Fruit fly (Drosophila melanogaster): ENCODE results near the gene CG14691.

The CG14691 gene

DNA sequence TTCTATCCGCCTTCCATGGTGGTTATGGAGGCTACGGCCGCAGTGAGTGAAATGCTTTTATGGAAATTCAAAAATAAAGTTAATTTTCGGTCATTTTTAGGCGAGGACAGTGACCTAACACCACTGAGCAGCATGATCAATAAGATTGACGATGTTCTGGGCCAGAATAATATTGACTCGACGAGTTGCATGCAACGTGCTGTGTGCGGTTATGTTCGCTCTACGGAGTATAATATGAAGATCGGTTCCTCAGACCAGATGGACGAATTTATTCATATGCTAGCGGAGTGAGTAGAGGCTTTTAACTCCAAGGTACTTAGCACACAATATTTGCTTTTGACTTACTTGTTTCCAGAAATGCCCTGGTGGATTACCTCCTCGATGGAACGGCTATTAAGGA, 24.7 kb upstream of the CG14691 start:
- TF ChIP-seq EcR (GFP tag; optimal IDR thresholded peaks at IDR 0.05) (no peak), CG15710 (tag; optimal IDR thresholded peaks at IDR 0.05) (no peak), CG9948 (tag; optimal IDR thresholded peaks at IDR 0.05) (no peak), D1 (tag; optimal IDR thresholded peaks at IDR 0.05) (no peak), CG32121 (GFP tag; IDR thresholded peaks at IDR 0.05) (no peak), CG17806 (tag; optimal IDR thresholded peaks at IDR 0.05) (no peak), gl (tag; optimal IDR thresholded peaks at IDR 0.05) (no peak), CG13204 (GFP tag; optimal IDR thresholded peaks at IDR 0.05) (no peak), Ets98B (GFP tag; IDR thresholded peaks at IDR 0.05) (no peak), Pif1B (GFP tag; optimal IDR thresholded peaks at IDR 0.05) (no peak), CG12605 (GFP tag; IDR thresholded peaks at IDR 0.05) (no peak), CG34367 (tag; optimal IDR thresholded peaks at IDR 0.05) (no peak), rn (GFP tag; IDR thresholded peaks at IDR 0.05) (no peak)

- TF ChIP-seq EcR (GFP tag; optimal IDR thresholded peaks at IDR 0.05) (no peak), D1 (tag; optimal IDR thresholded peaks at IDR 0.05) (no peak), CG12605 (GFP tag; IDR thresholded peaks at IDR 0.05) (no peak), rn (GFP tag; IDR thresholded peaks at IDR 0.05) (no peak), CG8301 (tag; optimal IDR thresholded peaks at IDR 0.05) (no peak), CG8159 (tag; optimal IDR thresholded peaks at IDR 0.05) (no peak), CG32121 (GFP tag; IDR thresholded peaks at IDR 0.05) (no peak), CG17806 (tag; optimal IDR thresholded peaks at IDR 0.05) (no peak), Ets98B (GFP tag; IDR thresholded peaks at IDR 0.05) (no peak), Pif1B (GFP tag; optimal IDR thresholded peaks at IDR 0.05) (no peak), CG34367 (tag; optimal IDR thresholded peaks at IDR 0.05) (no peak), CG13204 (GFP tag; optimal IDR thresholded peaks at IDR 0.05) (no peak), CG9948 (tag; optimal IDR thresholded peaks at IDR 0.05) (no peak), CG4496 (GFP tag; IDR thresholded peaks at IDR 0.05) (no peak), Snoo (tag; optimal IDR thresholded peaks at IDR 0.05) (no peak), fd96Ca (GFP tag; IDR thresholded peaks at IDR 0.05) (no peak)
Measured at dm6 chr3R:10779269-10779668, 23.8 kb upstream of the CG14691 start, which contains the start of gene Desi. TSS of gene Desi (plus strand) at chr3R:10779569.

dm6 chr3R:10778151-10778550, 22.7 kb upstream of the CG14691 start:
- no peak for TF ChIP-seq rn (GFP tag; IDR thresholded peaks at IDR 0.05)
- no peak for TF ChIP-seq CG32121 (GFP tag; IDR thresholded peaks at IDR 0.05)
- TF ChIP-seq D1 (tag; optimal IDR thresholded peaks at IDR 0.05), result no peak
- no peak for TF ChIP-seq Pif1B (GFP tag; optimal IDR thresholded peaks at IDR 0.05)
- TF ChIP-seq CG10348 (GFP tag; IDR thresholded peaks at IDR 0.05), result no peak
- no peak for TF ChIP-seq Ets98B (GFP tag; IDR thresholded peaks at IDR 0.05)
- no peak for TF ChIP-seq CG4496 (GFP tag; IDR thresholded peaks at IDR 0.05)
- no peak for TF ChIP-seq Pif1A (GFP tag; optimal IDR thresholded peaks at IDR 0.05)
- TF ChIP-seq EcR (GFP tag; optimal IDR thresholded peaks at IDR 0.05), result no peak
- TF ChIP-seq CG17806 (tag; optimal IDR thresholded peaks at IDR 0.05), result no peak
- TF ChIP-seq CG14655 (GFP tag; optimal IDR thresholded peaks at IDR 0.05), result no peak
- no peak for TF ChIP-seq CG8301 (tag; optimal IDR thresholded peaks at IDR 0.05)
- TF ChIP-seq CG12605 (GFP tag; IDR thresholded peaks at IDR 0.05), result no peak

DNA sequence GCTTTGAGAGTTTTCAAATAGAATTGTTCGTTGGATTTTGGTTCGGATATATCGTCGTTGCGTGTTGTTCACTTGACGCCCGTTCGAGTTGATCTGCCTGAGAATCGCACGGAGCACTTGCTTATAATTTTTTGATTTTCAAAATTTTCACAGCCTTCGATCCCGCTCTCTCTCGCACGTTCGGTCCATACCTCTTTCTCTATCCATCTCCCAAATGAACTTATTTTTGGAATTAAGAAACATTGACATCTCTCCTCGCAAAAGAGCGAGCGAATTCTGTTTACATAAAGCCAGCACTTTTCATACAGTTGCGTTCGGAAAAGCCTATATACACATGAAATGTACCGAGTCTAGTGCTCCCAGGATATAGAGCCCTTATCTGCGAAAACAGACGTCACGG, 21.8 kb upstream of the CG14691 start, which contains the start of the genes CG45076, CG45078 and fau:
Gene CG45076, minus strand, starts transcription at position 101 of the 400 bp plus-strand sequence.
Gene CG45078, minus strand, starts transcription at position 101 of the 400 bp plus-strand sequence.
Gene fau, minus strand, starts transcription at position 101 of the 400 bp plus-strand sequence.
- TF ChIP-seq Snoo (tag; optimal IDR thresholded peaks at IDR 0.05) (no peak), Pif1A (GFP tag; optimal IDR thresholded peaks at IDR 0.05) (no peak), CG15710 (tag; optimal IDR thresholded peaks at IDR 0.05) (no peak), Ets98B (GFP tag; IDR thresholded peaks at IDR 0.05) (no peak), CG9948 (tag; optimal IDR thresholded peaks at IDR 0.05) (no peak)

DNA sequence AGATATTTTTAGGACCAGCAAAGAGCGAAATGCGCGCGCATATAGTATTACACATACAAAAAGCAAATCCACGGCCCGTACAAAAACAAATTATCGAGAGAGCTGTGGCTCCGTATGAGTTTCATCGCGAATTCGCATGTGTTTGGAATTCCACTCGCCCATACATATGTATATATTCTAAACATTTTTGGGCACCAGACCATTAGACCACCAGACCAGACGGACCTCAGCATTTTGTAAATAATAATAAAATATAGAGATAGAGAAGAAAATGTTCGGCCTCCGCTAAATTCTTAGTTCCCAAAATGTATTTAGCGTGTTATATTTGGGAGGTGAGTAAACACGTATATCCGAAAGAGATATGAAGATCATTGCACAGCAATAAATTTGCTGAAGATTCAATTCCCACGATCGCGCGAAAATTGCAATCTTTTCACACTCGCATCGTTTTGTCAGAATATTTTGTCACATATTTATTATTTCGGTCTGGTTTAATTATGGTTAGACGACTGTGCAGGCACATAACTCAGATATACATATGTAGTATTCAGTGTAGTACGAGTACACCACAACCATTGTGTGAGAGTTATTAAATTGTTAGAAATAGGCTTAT, 20.7 kb upstream of the CG14691 start:
- TF ChIP-seq CG4496 (GFP tag; IDR thresholded peaks at IDR 0.05) (0 out of 3 replicates have a peak, but pooled peaks have one; percentile 42), CG34367 (tag; optimal IDR thresholded peaks at IDR 0.05) (no peak)

DNA sequence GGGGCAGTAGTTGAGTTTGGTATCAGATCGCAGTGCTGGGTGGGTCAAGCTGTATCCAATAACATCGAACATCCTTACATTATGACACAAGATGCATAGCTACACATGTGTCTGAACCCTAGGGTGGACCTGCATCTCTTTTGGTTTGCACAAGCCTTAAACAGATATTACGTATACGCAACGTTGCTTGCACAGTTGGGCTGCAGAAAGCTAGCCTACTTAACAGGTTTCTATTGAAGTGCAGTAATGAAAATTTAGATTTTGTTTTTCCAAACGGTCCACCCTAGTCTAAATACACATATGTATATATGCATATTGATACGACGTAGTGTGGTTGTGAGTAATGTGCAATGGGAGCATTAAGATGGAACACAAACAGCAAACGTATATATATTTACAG, 19.8 kb upstream of the CG14691 start:
- peak; percentile 65 for TF ChIP-seq Ets98B (GFP tag; IDR thresholded peaks at IDR 0.05)
- TF ChIP-seq Snoo (tag; optimal IDR thresholded peaks at IDR 0.05), result no peak
- TF ChIP-seq Pif1B (GFP tag; optimal IDR thresholded peaks at IDR 0.05), result peak; percentile 51
- no peak for TF ChIP-seq Pif1A (GFP tag; optimal IDR thresholded peaks at IDR 0.05)
- TF ChIP-seq CG4496 (GFP tag; IDR thresholded peaks at IDR 0.05), result peak; percentile 88
- TF ChIP-seq CG32121 (GFP tag; IDR thresholded peaks at IDR 0.05), result peak; percentile 55; the same call in 1 of the 2 replicates
- no peak for TF ChIP-seq fd96Ca (GFP tag; IDR thresholded peaks at IDR 0.05)

DNA sequence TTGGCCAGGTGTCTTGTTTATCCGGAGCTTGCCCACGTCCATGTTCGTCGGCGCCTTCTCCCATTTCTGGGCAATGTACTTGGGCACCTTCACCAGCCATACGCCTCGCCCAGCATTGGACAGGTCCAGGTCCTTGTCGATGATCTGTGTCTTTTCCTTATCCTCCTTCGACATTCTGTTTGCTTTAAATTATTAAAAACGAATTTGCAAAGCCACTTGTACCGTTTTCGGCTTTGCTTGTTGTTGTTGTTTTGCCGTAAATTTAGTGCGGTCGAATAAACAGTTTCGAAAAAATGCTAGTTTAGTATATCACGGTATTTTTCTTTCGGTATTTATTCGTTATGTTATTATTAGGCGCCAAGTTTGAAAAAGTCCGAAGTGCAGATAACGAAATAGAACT, 12.1 kb upstream of the CG14691 start, which contains the start of gene TfIIFbeta:
Gene TfIIFbeta, minus strand, starts transcription at position 279 of the 400 bp plus-strand sequence.
- TF ChIP-seq Snoo (tag; optimal IDR thresholded peaks at IDR 0.05) (no peak), Ets98B (GFP tag; IDR thresholded peaks at IDR 0.05) (no peak), EcR (GFP tag; optimal IDR thresholded peaks at IDR 0.05) (no peak), gl (tag; optimal IDR thresholded peaks at IDR 0.05) (no peak), CG9948 (tag; optimal IDR thresholded peaks at IDR 0.05) (no peak), CG8159 (tag; optimal IDR thresholded peaks at IDR 0.05) (no peak), CG13204 (GFP tag; optimal IDR thresholded peaks at IDR 0.05) (no peak), CG12605 (GFP tag; IDR thresholded peaks at IDR 0.05) (no peak)
